Fruit fly (Drosophila melanogaster): Measurements from ENCODE around the gene fy.

The fy gene

dm6 chr2L:8414887-8415883 lies 12.1 kb upstream of the fy start, which contains the start of the genes CG13398 and Akap200 (continued):
- TF ChIP-seq sqz (GFP tag; optimal IDR thresholded peaks at IDR 0.05) (no peak), mld (GFP tag; IDR thresholded peaks at IDR 0.05; ENCODE audit: partially characterized antibody) (no peak), fd64A (GFP tag; optimal IDR thresholded peaks at IDR 0.05) (no peak), pum (GFP tag; optimal IDR thresholded peaks at IDR 0.05) (no peak), CG3847 (GFP tag; IDR thresholded peaks at IDR 0.05) (peak; percentile 66), wek (GFP tag; optimal IDR thresholded peaks at IDR 0.05) (no peak), Myb (GFP tag; optimal IDR thresholded peaks at IDR 0.05) (peak; percentile 81), CoRest (tag; optimal IDR thresholded peaks at IDR 0.05) (peak; percentile 70), yki (optimal IDR thresholded peaks at IDR 0.05) (no peak), eyg (GFP tag; optimal IDR thresholded peaks at IDR 0.05) (no peak), CG13123 (GFP tag; optimal IDR thresholded peaks at IDR 0.05) (no peak), tna (GFP tag; IDR thresholded peaks at IDR 0.05; ENCODE audit: partially characterized antibody) (no peak), YL-1 (GFP tag; optimal IDR thresholded peaks at IDR 0.05) (peak; percentile 17), Blimp-1 (GFP tag; optimal IDR thresholded peaks at IDR 0.05) (peak; percentile 1), E2f1 (GFP tag; IDR thresholded peaks at IDR 0.05) (no peak), grau (tag; optimal IDR thresholded peaks at IDR 0.05) (peak; percentile 30), fru (optimal IDR thresholded peaks at IDR 0.05) (no peak), CG10462 (GFP tag; optimal IDR thresholded peaks at IDR 0.05) (no peak), rib (GFP tag; IDR thresholded peaks at IDR 0.05) (no peak), onecut (GFP tag; IDR thresholded peaks at IDR 0.05) (no peak), BEAF-32 (GFP tag; optimal IDR thresholded peaks at IDR 0.05) (peak; percentile 16), CG5180 (GFP tag; optimal IDR thresholded peaks at IDR 0.05) (no peak), maf-S (GFP tag; optimal IDR thresholded peaks at IDR 0.05) (no peak), Camta (GFP tag; optimal IDR thresholded peaks at IDR 0.05) (no peak), CG4730 (GFP tag; IDR thresholded peaks at IDR 0.05) (no peak), CG8281 (tag; optimal IDR thresholded peaks at IDR 0.05) (no peak), CG8924 (tag; optimal IDR thresholded peaks at IDR 0.05) (peak; percentile 46), fu2 (GFP tag; optimal IDR thresholded peaks at IDR 0.05) (no peak), Lim3 (GFP tag; IDR thresholded peaks at IDR 0.05) (no peak), peb (GFP tag; IDR thresholded peaks at IDR 0.05) (no peak), CG43689 (GFP tag; IDR thresholded peaks at IDR 0.05) (no peak), lov (optimal IDR thresholded peaks at IDR 0.05) (no peak), lov (GFP tag; IDR thresholded peaks at IDR 0.05) (no peak), Optix (GFP tag; IDR thresholded peaks at IDR 0.05) (no peak), NC2α (GFP tag; optimal IDR thresholded peaks at IDR 0.05) (no peak), HLH4C (GFP tag; IDR thresholded peaks at IDR 0.05; ENCODE audit: partially characterized antibody) (no peak), CG6854 (GFP tag; optimal IDR thresholded peaks at IDR 0.05) (no peak), CG9215 (GFP tag; IDR thresholded peaks at IDR 0.05) (0 out of 2 replicates have a peak, but pooled peaks have one; percentile 30), toy (GFP tag; IDR thresholded peaks at IDR 0.05) (no peak), exex (tag; optimal IDR thresholded peaks at IDR 0.05) (no peak), zfh1 (GFP tag; IDR thresholded peaks at IDR 0.05) (no peak), CG15479 (GFP tag; optimal IDR thresholded peaks at IDR 0.05) (peak; percentile 20), CG34422 (GFP tag; IDR thresholded peaks at IDR 0.05) (no peak), CG11093 (GFP tag; IDR thresholded peaks at IDR 0.05) (no peak), Mes4 (GFP tag; optimal IDR thresholded peaks at IDR 0.05) (no peak), CG12769 (tag; optimal IDR thresholded peaks at IDR 0.05) (no peak), CG30020 (tag; optimal IDR thresholded peaks at IDR 0.05) (peak; percentile 31), CG15514 (GFP tag; optimal IDR thresholded peaks at IDR 0.05) (peak; percentile 19), trem (tag; optimal IDR thresholded peaks at IDR 0.05) (peak; percentile 98), CG13894 (tag; optimal IDR thresholded peaks at IDR 0.05) (no peak)
